Fruit fly (Drosophila melanogaster) S2 (cell line): Measurements from ENCODE around the gene Atg4a.

Source experiments
- CG8478 ChIP-seq: fragments of >200 bp; optimal IDR thresholded peaks from 2 replicates; lab custom pipeline; 2018
- CTCF ChIP-seq, 2 experiments: fragments of >200 bp; optimal IDR thresholded peaks; 2 replicates each; lab custom pipeline; 2018

DNA sequence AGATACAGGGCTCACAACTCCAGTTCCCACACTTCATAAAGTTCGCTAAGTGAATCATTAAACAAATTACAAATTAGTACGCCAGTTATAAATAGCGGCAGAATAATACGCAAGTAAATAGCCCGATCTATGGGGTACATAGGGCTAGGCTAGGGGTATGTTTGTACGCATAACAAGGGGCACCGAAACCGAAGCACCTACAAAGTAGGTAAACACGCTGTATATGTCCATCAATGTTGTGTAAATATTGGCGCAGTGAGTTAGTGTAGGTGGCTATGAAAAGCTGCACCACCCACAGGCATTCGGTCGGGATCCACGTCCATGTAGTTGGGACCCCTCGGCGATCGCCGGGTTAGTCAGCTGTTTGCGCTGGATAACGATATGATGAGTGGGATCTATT is 8.5 kb upstream of the Atg4a start:
- TF ChIP-seq CG8478 (lab: Kevin White, UChicago) (no peak), CTCF (optimal IDR thresholded peaks at IDR 0.05; lab: Kevin White, UChicago) (no peak)
